Fruit fly (Drosophila melanogaster): ENCODE data around the gene CheA84a.

The CheA84a gene

DNA sequence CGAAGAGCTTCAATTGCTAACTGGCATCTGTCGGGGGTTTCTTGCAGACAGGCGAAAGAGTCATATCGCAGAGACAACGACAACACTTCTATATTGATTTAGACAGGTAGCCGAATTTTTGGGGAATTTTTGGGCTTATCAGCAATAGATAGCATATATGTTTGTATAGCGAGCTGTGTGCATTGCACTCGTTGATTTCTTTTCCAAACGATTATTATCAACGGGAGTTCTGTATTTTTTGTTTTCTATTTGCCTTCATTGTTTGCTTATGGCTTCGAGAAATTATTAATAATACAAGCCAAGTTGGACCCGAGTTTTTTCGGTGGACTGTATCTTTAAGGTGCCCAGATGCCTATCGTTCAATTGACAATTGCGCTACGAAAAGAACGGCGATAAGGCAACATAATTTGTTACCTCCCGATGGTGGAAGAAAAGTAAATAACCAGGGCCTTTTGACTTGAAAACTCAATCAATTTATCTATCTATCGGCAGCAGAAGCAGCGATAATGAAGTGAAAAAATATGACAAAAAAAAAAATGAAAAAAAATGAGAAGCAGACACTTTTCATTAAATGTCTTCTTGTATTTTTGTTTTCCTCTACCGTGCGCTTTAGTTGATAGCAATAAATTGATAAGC is 24.1 kb downstream of the CheA84a start (continued):
- TF ChIP-seq CG7786 (GFP tag; optimal IDR thresholded peaks at IDR 0.05) (no peak), bcd (GFP tag; optimal IDR thresholded peaks at IDR 0.05) (no peak), Nf-YB (GFP tag; optimal IDR thresholded peaks at IDR 0.05) (no peak), yki (optimal IDR thresholded peaks at IDR 0.05) (no peak), kni (GFP tag; optimal IDR thresholded peaks at IDR 0.05) (peak; percentile 76), CG17328 (GFP tag; IDR thresholded peaks at IDR 0.05) (0 out of 2 replicates have a peak, but pooled peaks have one; percentile 10), CG12104 (GFP tag; optimal IDR thresholded peaks at IDR 0.05) (peak; percentile 17), CG31441 (GFP tag; IDR thresholded peaks at IDR 0.05) (0 out of 2 replicates have a peak, but pooled peaks have one; percentile 28), Max (GFP tag; optimal IDR thresholded peaks at IDR 0.05) (no peak), gsb (GFP tag; IDR thresholded peaks at IDR 0.05) (no peak), CG11247 (GFP tag; IDR thresholded peaks at IDR 0.05) (no peak), CG34376 (GFP tag; optimal IDR thresholded peaks at IDR 0.05) (no peak), ase (GFP tag; IDR thresholded peaks at IDR 0.05) (no peak), peb (GFP tag; IDR thresholded peaks at IDR 0.05) (no peak), bsh (GFP tag; optimal IDR thresholded peaks at IDR 0.05) (peak in 1 of 2 experiments; percentile 24), z (GFP tag; IDR thresholded peaks at IDR 0.05) (no peak; the same call in 2 of the 3 replicates), CG16779 (GFP tag; IDR thresholded peaks at IDR 0.05) (no peak), CG8290 (GFP tag; optimal IDR thresholded peaks at IDR 0.05) (peak; percentile 12), CG8290 (tag; optimal IDR thresholded peaks at IDR 0.05) (peak in 1 of 2 experiments; percentile 49), CG10321 (GFP tag; IDR thresholded peaks at IDR 0.05) (no peak), CG33557 (GFP tag; optimal IDR thresholded peaks at IDR 0.05) (peak; percentile 82), ci (GFP tag; IDR thresholded peaks at IDR 0.05) (0 out of 3 replicates have a peak, but pooled peaks have one; percentile 50), CG7839 (tag; optimal IDR thresholded peaks at IDR 0.05) (no peak), CG17829 (tag; optimal IDR thresholded peaks at IDR 0.05) (peak; percentile 20), zen (tag; optimal IDR thresholded peaks at IDR 0.05) (peak; percentile 4), MBD-R2 (GFP tag; IDR thresholded peaks at IDR 0.05) (no peak), CG18262 (tag; optimal IDR thresholded peaks at IDR 0.05) (peak; percentile 36), org-1 (GFP tag; optimal IDR thresholded peaks at IDR 0.05) (no peak), Spps (tag; optimal IDR thresholded peaks at IDR 0.05) (peak; percentile 12), BtbVII (GFP tag; optimal IDR thresholded peaks at IDR 0.05) (peak; percentile 22), Ets97D (GFP tag; optimal IDR thresholded peaks at IDR 0.05) (no peak), Scr (GFP tag; IDR thresholded peaks at IDR 0.05; ENCODE audit: partially characterized antibody) (no peak), CG3838 (GFP tag; optimal IDR thresholded peaks at IDR 0.05) (no peak), Hr39 (optimal IDR thresholded peaks at IDR 0.05) (no peak), CG17385 (GFP tag; optimal IDR thresholded peaks at IDR 0.05) (peak; percentile 12), her (GFP tag; optimal IDR thresholded peaks at IDR 0.05) (no peak), slp2 (GFP tag; optimal IDR thresholded peaks at IDR 0.05) (peak; percentile 2), D (optimal IDR thresholded peaks at IDR 0.05) (no peak), D (GFP tag; optimal IDR thresholded peaks at IDR 0.05) (peak; percentile 35), prd (optimal IDR thresholded peaks at IDR 0.05) (no peak), prd (GFP tag; IDR thresholded peaks at IDR 0.05) (no peak), bigmax (GFP tag; optimal IDR thresholded peaks at IDR 0.05) (no peak), Kr (GFP tag; optimal IDR thresholded peaks at IDR 0.05) (peak; percentile 79), gem (tag; optimal IDR thresholded peaks at IDR 0.05) (peak; percentile 46), jigr1 (GFP tag; IDR thresholded peaks at IDR 0.05) (no peak), Lhr (GFP tag; optimal IDR thresholded peaks at IDR 0.05) (peak; percentile 12), tin (GFP tag; optimal IDR thresholded peaks at IDR 0.05) (no peak), CG10654 (GFP tag; optimal IDR thresholded peaks at IDR 0.05) (no peak), CG4707 (GFP tag; optimal IDR thresholded peaks at IDR 0.05) (no peak), corto (GFP tag; optimal IDR thresholded peaks at IDR 0.05) (no peak), Ravus (GFP tag; IDR thresholded peaks at IDR 0.05) (no peak), Dref (GFP tag; IDR thresholded peaks at IDR 0.05) (no peak)
